Fruit fly (Drosophila melanogaster) whole organism, wandering third instar larva: ENCODE results near the gene CG34429.

Source experiments
- Abd-B ChIP-seq: fragments of >200 bp; optimal IDR thresholded peaks from 2 replicates; lab custom pipeline; 2017; ENCODE audit warnings: missing biosample characterization, missing genetic modification characterization
- CG32264 ChIP-seq: fragments of 200-800 bp; sonication (Bioruptor generic); optimal IDR thresholded peaks from 2 replicates; lab custom pipeline; 2016; ENCODE audit warnings: missing biosample characterization, missing genetic modification characterization
- CrebA ChIP-seq: fragments of 200-800 bp; sonication (Bioruptor generic); optimal IDR thresholded peaks from 2 replicates; lab custom pipeline; 2016; ENCODE audit warnings: missing biosample characterization, mild to moderate bottlenecking, missing genetic modification characterization, borderline replicate concordance
- Dfd ChIP-seq: fragments of >200 bp; optimal IDR thresholded peaks from 2 replicates; lab custom pipeline; 2017; ENCODE audit warnings: missing biosample characterization, missing genetic modification characterization
- HLH106 ChIP-seq: fragments of 200-800 bp; optimal IDR thresholded peaks from 3 replicates; lab custom pipeline; 2019; ENCODE audit warnings: missing biosample characterization, mild to moderate bottlenecking, missing genetic modification characterization, moderate library complexity
- Hr78 ChIP-seq: fragments of >200 bp; optimal IDR thresholded peaks from 2 replicates; lab custom pipeline; 2017; ENCODE audit warnings: missing biosample characterization, missing genetic modification characterization
- Hr83 ChIP-seq: fragments of 200-300 bp; sonication (Bioruptor generic); optimal IDR thresholded peaks from 2 replicates; lab custom pipeline; 2016; ENCODE audit warnings: missing biosample characterization, mild to moderate bottlenecking, missing genetic modification characterization, moderate library complexity; ENCODE audit not compliant: poor library complexity, severe bottlenecking
- Mio ChIP-seq: sonication (Bioruptor generic); optimal IDR thresholded peaks from 2 replicates; lab custom pipeline; 2016; ENCODE audit warnings: missing biosample characterization, missing genetic modification characterization
- Myc ChIP-seq: fragments of >200 bp; optimal IDR thresholded peaks from 2 replicates; lab custom pipeline; 2017
- OdsH ChIP-seq: fragments of 200-800 bp; sonication (Bioruptor generic); optimal IDR thresholded peaks from 2 replicates; lab custom pipeline; 2016; ENCODE audit warnings: missing biosample characterization, mild to moderate bottlenecking, missing genetic modification characterization
- Sp1 ChIP-seq: fragments of 200-800 bp; sonication (Bioruptor generic); optimal IDR thresholded peaks from 3 replicates; lab custom pipeline; 2019; ENCODE audit warnings: missing biosample characterization, mild to moderate bottlenecking, missing genetic modification characterization, moderate library complexity
- Vsx2 ChIP-seq: fragments of 200-300, 225-300 bp; sonication (Bioruptor generic); optimal IDR thresholded peaks from 2 replicates; lab custom pipeline; 2018; ENCODE audit warnings: missing biosample characterization, missing genetic modification characterization; ENCODE audit not compliant: partially characterized antibody
- br ChIP-seq: fragments of 200-800 bp; sonication (Bioruptor generic); optimal IDR thresholded peaks from 2 replicates; lab custom pipeline; 2016; ENCODE audit warnings: missing biosample characterization, missing genetic modification characterization
- brk ChIP-seq: fragments of 200-800 bp; sonication (Bioruptor generic); optimal IDR thresholded peaks from 2 replicates; lab custom pipeline; 2016; ENCODE audit warnings: missing biosample characterization, mild to moderate bottlenecking, missing genetic modification characterization
- dl ChIP-seq, 2 experiments: fragments of 175-275, 200-275 bp in 1 of 2; fragments of 200-275 bp in 1 of 2; sonication (Bioruptor generic); optimal IDR thresholded peaks; lab custom pipeline; 2018; ENCODE audit warnings: mild to moderate bottlenecking in 2 of 2, missing biosample characterization in 2 of 2, missing genetic modification characterization in 2 of 2, moderate library complexity in 2 of 2; ENCODE audit not compliant: partially characterized antibody in 2 of 2, insufficient read depth in 1 of 2
- dmrt93B ChIP-seq: fragments of 200-800 bp; sonication (Bioruptor generic); optimal IDR thresholded peaks from 2 replicates; lab custom pipeline; 2018; ENCODE audit warnings: missing biosample characterization, mild to moderate bottlenecking, missing genetic modification characterization
- dsf ChIP-seq: sonication (Bioruptor generic); optimal IDR thresholded peaks from 2 replicates; lab custom pipeline; 2016; ENCODE audit warnings: missing biosample characterization, missing genetic modification characterization, borderline replicate concordance
- ey ChIP-seq: fragments of 200-800 bp; sonication (Bioruptor generic); optimal IDR thresholded peaks from 2 replicates; lab custom pipeline; 2016; ENCODE audit warnings: missing biosample characterization, missing genetic modification characterization
- foxo ChIP-seq, 2 experiments: fragments of 200-800 bp; sonication (Bioruptor generic); optimal IDR thresholded peaks; 2 replicates in 1 of 2; 3 replicates in 1 of 2; lab custom pipeline; 2016 to 2017; ENCODE audit warnings: missing biosample characterization in 2 of 2, missing genetic modification characterization in 2 of 2
- fru ChIP-seq: fragments of 200-800 bp; sonication (Bioruptor generic); optimal IDR thresholded peaks from 3 replicates; lab custom pipeline; 2016; ENCODE audit warnings: missing biosample characterization, mild to moderate bottlenecking, missing genetic modification characterization
- h ChIP-seq: fragments of 200-800 bp; sonication (Bioruptor generic); optimal IDR thresholded peaks from 3 replicates; lab custom pipeline; 2016; ENCODE audit warnings: missing biosample characterization, mild to moderate bottlenecking, missing genetic modification characterization
- jim ChIP-seq: fragments of 175-275, 200-325 bp; sonication (Bioruptor generic); optimal IDR thresholded peaks from 2 replicates; lab custom pipeline; 2016; ENCODE audit warnings: missing biosample characterization, mild to moderate bottlenecking, missing genetic modification characterization
- lola ChIP-seq: fragments of >200 bp; optimal IDR thresholded peaks from 2 replicates; lab custom pipeline; 2017; ENCODE audit warnings: missing biosample characterization, missing genetic modification characterization
- pan ChIP-seq: fragments of >200 bp; optimal IDR thresholded peaks from 2 replicates; lab custom pipeline; 2017
- psq ChIP-seq: fragments of 200-800 bp; sonication (Bioruptor generic); optimal IDR thresholded peaks from 3 replicates; lab custom pipeline; 2017; ENCODE audit warnings: missing biosample characterization, mild to moderate bottlenecking, missing genetic modification characterization, moderate library complexity
- rgr ChIP-seq: fragments of 200-800 bp; sonication (Bioruptor generic); optimal IDR thresholded peaks from 3 replicates; lab custom pipeline; 2016; ENCODE audit warnings: missing biosample characterization, mild to moderate bottlenecking, missing genetic modification characterization
- sage ChIP-seq: fragments of 200-800 bp; sonication (Bioruptor generic); optimal IDR thresholded peaks from 2 replicates; lab custom pipeline; 2016; ENCODE audit warnings: missing biosample characterization, mild to moderate bottlenecking, missing genetic modification characterization
- sv ChIP-seq: fragments of 200-800 bp; sonication (Bioruptor generic); optimal IDR thresholded peaks from 3 replicates; lab custom pipeline; 2016; ENCODE audit warnings: missing biosample characterization, missing genetic modification characterization
- tai ChIP-seq: sonication (Bioruptor generic); optimal IDR thresholded peaks from 2 replicates; lab custom pipeline; 2016; ENCODE audit warnings: missing biosample characterization, missing genetic modification characterization
- usp ChIP-seq: fragments of >200 bp; optimal IDR thresholded peaks from 2 replicates; lab custom pipeline; 2017; ENCODE audit warnings: missing biosample characterization, missing genetic modification characterization
- woc ChIP-seq: sonication (Bioruptor generic); optimal IDR thresholded peaks from 2 replicates; lab custom pipeline; 2016; ENCODE audit warnings: missing biosample characterization, mild to moderate bottlenecking, missing genetic modification characterization

Gene CG34429

dm6 chr3L:13046758-13047157 is 16.1 kb upstream of the CG34429 start, which contains the start of gene CG11279:
Gene CG11279, plus strand, starts transcription at chr3L:13046977.
- TF ChIP-seq pan (lab: Kevin White, UChicago) = no peak
- TF ChIP-seq tai (GFP tag; lab: Kevin White, UChicago) = no peak
- no peak for TF ChIP-seq Vsx2

- TF ChIP-seq OdsH (peak; percentile 15), rgr (GFP tag; lab: Kevin White, UChicago) (peak; percentile 9), CG32264 (GFP tag; lab: Kevin White, UChicago) (no peak), h (peak; percentile 30), dmrt93B (GFP tag; lab: Kevin White, UChicago) (peak; percentile 3), Hr78 (GFP tag; lab: Kevin White, UChicago) (no peak), CrebA (GFP tag; lab: Kevin White, UChicago) (no peak), foxo (GFP tag; optimal IDR thresholded peaks at IDR 0.05; lab: Kevin White, UChicago) (peak in 1 of 2 experiments; percentile 32), dl (GFP tag; optimal IDR thresholded peaks at IDR 0.05; lab: Kevin White, UChicago; ENCODE audit: insufficient read depth in 1 of 2, partially characterized antibody in 2 of 2) (no peak), Sp1 (GFP tag; lab: Kevin White, UChicago) (peak; percentile 6), Hr83 (no peak), dsf (no peak), sage (no peak), psq (GFP tag; lab: Kevin White, UChicago) (peak; percentile 5), usp (no peak), HLH106 (tag; lab: Kevin White, UChicago) (peak; percentile 22), lola (GFP tag; lab: Kevin White, UChicago) (no peak)
Observed at dm6 chr3L:13049671-13050070, 13.2 kb upstream of the CG34429 start.

- no peak for TF ChIP-seq brk (GFP tag; lab: Kevin White, UChicago)
- no peak for TF ChIP-seq Hr83
- TF ChIP-seq usp = no peak
- no peak for TF ChIP-seq sage
- TF ChIP-seq, all 38 proteins: peak for 0
Observed at dm6 chr3L:13050675-13051202, 12.1 kb upstream of the CG34429 start.

- TF ChIP-seq CrebA (GFP tag; lab: Kevin White, UChicago) (no peak), Abd-B (no peak), Dfd (GFP tag; lab: Kevin White, UChicago) (no peak), Hr83 (no peak), psq (GFP tag; lab: Kevin White, UChicago) (no peak), jim (GFP tag; lab: Kevin White, UChicago) (no peak), dmrt93B (GFP tag; lab: Kevin White, UChicago) (no peak), tai (GFP tag; lab: Kevin White, UChicago) (no peak), dl (GFP tag; optimal IDR thresholded peaks at IDR 0.05; lab: Kevin White, UChicago; ENCODE audit: insufficient read depth in 1 of 2, partially characterized antibody in 2 of 2) (no peak), brk (GFP tag; lab: Kevin White, UChicago) (no peak), h (no peak), fru (GFP tag; lab: Kevin White, UChicago) (no peak), sv (GFP tag; lab: Kevin White, UChicago) (no peak), pan (lab: Kevin White, UChicago) (no peak), lola (GFP tag; lab: Kevin White, UChicago) (no peak), Hr78 (GFP tag; lab: Kevin White, UChicago) (no peak), Mio (GFP tag; lab: Kevin White, UChicago) (no peak), ey (GFP tag; lab: Kevin White, UChicago) (no peak), sage (no peak), HLH106 (tag; lab: Kevin White, UChicago) (no peak)
Observed at dm6 chr3L:13058429-13058828, 4.4 kb upstream of the CG34429 start.

dm6 chr3L:13061322-13061809 is 1.5 kb upstream of the CG34429 start, which contains the start of the genes CG14115 and CG34428:
Gene CG14115, minus strand, starts transcription at chr3L:13061422.
Gene CG34428, plus strand, starts transcription at chr3L:13061759.
- TF ChIP-seq dl (GFP tag; optimal IDR thresholded peaks at IDR 0.05; lab: Kevin White, UChicago; ENCODE audit: insufficient read depth in 1 of 2, partially characterized antibody in 2 of 2) (no peak), Mio (GFP tag; lab: Kevin White, UChicago) (no peak), jim (GFP tag; lab: Kevin White, UChicago) (no peak), psq (GFP tag; lab: Kevin White, UChicago) (no peak), Myc (lab: Kevin White, UChicago) (no peak), lola (GFP tag; lab: Kevin White, UChicago) (no peak), ey (GFP tag; lab: Kevin White, UChicago) (no peak), OdsH (no peak), pan (lab: Kevin White, UChicago) (no peak), woc (no peak), Vsx2 (no peak), fru (GFP tag; lab: Kevin White, UChicago) (no peak), br (GFP tag; lab: Kevin White, UChicago) (no peak)
